Worm (Caenorhabditis elegans): ENCODE data around the gene lips-3.

lips-3 gene

DNA sequence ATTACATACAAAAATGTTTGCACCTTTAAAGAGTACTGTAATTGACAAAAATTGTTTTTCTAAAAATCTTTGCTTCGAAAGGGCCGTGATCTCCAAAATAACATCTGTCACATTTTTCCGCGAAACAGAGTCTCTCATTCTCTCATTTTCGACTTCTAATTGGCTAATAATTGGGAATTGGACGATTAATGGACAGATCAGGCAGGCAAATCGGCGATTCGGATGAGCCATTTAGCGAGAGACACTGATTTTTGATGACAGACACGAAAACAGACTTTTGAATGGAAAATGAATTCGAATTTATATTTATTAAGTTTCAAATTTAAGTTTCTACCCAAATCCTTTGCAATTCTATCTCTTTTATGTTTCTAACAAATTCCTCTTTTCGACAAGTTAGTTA is 12.5 kb upstream of the lips-3 start:
- TF ChIP-seq F26F4.8 (GFP tag; conservative IDR thresholded peaks at IDR 0.05) (no peak), F44E2.7 (GFP tag; IDR thresholded peaks at IDR 0.05) (no peak)

DNA sequence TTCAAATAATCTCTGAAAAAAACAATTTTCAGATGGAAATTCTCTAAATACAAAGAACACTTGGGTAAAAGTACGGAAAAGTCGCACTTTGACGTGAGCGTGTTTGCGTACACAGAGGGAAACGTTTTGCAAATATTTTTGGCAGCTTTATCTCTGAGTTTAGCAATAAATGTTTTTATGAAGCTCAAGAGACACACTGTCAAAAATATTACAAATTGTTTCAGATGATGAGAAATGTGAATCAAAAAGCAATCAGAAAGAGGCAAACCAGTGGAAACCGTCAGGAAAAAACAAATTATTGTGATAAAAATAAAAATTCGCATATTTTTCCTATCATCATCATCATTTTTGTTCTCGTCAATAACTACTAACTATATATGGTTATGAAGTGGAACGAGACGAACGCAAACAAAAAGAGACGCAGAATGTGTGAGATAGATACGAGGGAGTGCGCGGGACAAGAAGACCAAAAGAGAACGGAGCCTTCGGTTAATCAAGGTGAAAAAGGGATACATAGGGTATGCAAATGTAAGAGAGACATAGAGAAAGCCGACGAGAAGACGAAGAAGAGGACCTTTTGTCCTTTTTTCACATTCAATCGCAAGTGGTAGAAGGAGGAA is 3.9 kb upstream of the lips-3 start, which contains the start of gene sel-2:
Gene sel-2 (minus strand): TSS at position 51 of the 620 bp plus-strand sequence.
- TF ChIP-seq daf-16 (GFP tag; optimal IDR thresholded peaks at IDR 0.05) (no peak), daf-16 (tag; optimal IDR thresholded peaks at IDR 0.05) (peak; percentile 60), ZK337.2 (GFP tag; IDR thresholded peaks at IDR 0.05) (no peak), mep-1 (tag; optimal IDR thresholded peaks at IDR 0.05) (peak; percentile 25), unc-62 (GFP tag; optimal IDR thresholded peaks at IDR 0.05 in 1 of 2) (peak in 1 of 2 experiments; percentile 34), unc-62 (tag; optimal IDR thresholded peaks at IDR 0.05) (no peak), rbr-2 (tag; optimal IDR thresholded peaks at IDR 0.05) (peak; percentile 31), lsy-2 (tag; optimal IDR thresholded peaks at IDR 0.05) (peak in 1 of 2 experiments; percentile 34), mxl-2 (GFP tag; conservative IDR thresholded peaks at IDR 0.05) (no peak), fkh-10 (GFP tag; optimal IDR thresholded peaks at IDR 0.05) (peak; percentile 78), pqm-1 (tag; optimal IDR thresholded peaks at IDR 0.05) (no peak), hlh-30 (tag; optimal IDR thresholded peaks at IDR 0.05; ENCODE audit: insufficient read depth) (peak; percentile 11), mes-2 (tag; optimal IDR thresholded peaks at IDR 0.05; ENCODE audit: poor library complexity, severe bottlenecking) (peak; percentile 8), nhr-28 (tag; optimal IDR thresholded peaks at IDR 0.05) (peak; percentile 34)

DNA sequence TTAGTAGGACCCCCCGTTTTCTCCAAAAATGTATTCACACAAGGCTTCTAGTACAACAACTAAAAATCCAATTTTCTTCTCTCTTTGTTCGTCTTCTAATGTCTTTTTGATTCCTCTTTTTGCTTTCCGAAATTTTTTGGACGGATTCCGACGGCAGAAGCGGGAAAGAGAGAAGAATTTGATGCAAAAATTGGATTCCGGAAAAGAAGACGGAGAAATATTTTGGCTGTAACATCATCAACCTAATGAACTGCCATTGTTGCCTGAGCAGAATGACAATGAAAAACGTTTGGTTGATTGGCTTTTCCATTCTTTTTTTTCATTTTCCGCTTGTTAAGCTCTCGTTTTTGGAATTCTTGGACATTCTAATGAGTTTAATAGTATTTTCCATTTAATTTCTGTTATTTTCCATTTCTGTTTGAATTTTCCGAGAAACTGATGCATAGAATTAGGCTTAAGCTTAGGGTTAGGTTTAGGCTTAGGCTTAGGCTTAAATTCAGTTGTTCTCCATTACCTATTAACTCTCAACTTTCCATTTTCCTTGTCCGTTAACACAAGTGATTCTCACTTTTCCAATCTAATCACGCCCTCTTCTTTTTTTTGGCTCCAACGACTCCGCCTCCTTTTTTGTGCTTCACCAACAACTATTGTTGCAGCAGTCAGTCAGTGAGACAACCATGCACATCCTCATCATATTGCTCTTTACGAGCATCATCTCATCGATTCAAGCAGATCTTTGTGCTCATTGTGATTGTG is 6.2 kb downstream of the lips-3 start, which contains the start of gene lron-5:
Gene lron-5 (plus strand): TSS at position 655 of the 756 bp plus-strand sequence.
- TF ChIP-seq ces-1 (GFP tag; optimal IDR thresholded peaks at IDR 0.05) (peak; percentile 28), unc-62 (GFP tag; optimal IDR thresholded peaks at IDR 0.05 in 1 of 2) (peak in 1 of 2 experiments; percentile 91), unc-62 (tag; optimal IDR thresholded peaks at IDR 0.05) (no peak), unc-130 (GFP tag; optimal IDR thresholded peaks at IDR 0.05) (no peak), aha-1 (tag) (peak; percentile 46), tra-1 (GFP tag; IDR thresholded peaks at IDR 0.05) (no peak), fkh-10 (GFP tag; optimal IDR thresholded peaks at IDR 0.05) (peak; percentile 78)

DNA sequence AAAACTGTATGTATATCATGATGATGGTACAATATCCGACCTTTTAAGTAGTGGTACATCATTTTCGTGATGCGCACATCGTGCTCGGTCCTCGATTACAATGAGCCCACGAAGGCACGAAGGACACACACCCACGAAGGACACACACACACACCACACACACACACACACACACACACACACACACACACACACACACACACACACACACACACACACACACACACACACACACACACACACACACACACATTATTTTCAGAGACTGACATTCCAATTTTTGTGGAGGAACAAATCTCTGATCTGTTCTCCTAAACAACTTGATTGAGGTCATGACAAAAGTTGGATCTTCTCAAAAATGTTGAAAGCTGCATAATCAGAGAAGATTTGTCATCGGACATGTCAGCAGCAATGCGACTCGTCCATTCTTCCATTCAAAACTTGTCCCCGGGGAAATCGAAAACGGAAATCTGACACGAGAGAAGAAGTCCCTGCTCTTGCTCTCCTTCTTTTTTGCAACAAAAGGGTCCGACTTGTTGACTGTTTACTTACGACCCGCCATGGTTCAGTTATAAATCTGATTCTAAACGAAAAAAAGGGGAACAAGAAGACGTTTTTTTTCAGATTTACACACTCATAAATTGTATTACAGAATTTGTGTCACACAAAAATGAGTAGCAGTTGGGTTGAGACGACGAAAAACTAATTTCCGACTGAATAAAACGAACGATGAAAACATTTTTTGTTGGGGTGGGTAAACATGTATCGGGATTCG is 10.0 kb downstream of the lips-3 start:
- TF ChIP-seq aha-1 (tag): no peak
- TF ChIP-seq vab-7 (GFP tag; IDR thresholded peaks at IDR 0.05): no peak
- TF ChIP-seq unc-62 (GFP tag; optimal IDR thresholded peaks at IDR 0.05 in 1 of 2): peak in 1 of 2 experiments; percentile 89
- no peak for TF ChIP-seq unc-62 (tag; optimal IDR thresholded peaks at IDR 0.05)
- no peak for TF ChIP-seq duxl-1 (tag; optimal IDR thresholded peaks at IDR 0.05; ENCODE audit: poor library complexity)
- TF ChIP-seq gei-8 (GFP tag; optimal IDR thresholded peaks at IDR 0.05): no peak
- peak; percentile 91 for TF ChIP-seq fkh-10 (GFP tag; optimal IDR thresholded peaks at IDR 0.05)
- no peak for TF ChIP-seq zag-1 (tag; optimal IDR thresholded peaks at IDR 0.05)

ce11 chrIII:4628165-4628564 is 11.8 kb downstream of the lips-3 start, which contains the start of gene clec-151:
Gene clec-151, plus strand, starts transcription at chrIII:4628465.
- TF ChIP-seq madf-9 (GFP tag; conservative IDR thresholded peaks at IDR 0.05): no peak
- no peak for TF ChIP-seq ceh-44 (GFP tag; IDR thresholded peaks at IDR 0.05)
- no peak for TF ChIP-seq Y75B8A.6 (GFP tag; IDR thresholded peaks at IDR 0.05)
- TF ChIP-seq hlh-11 (tag; optimal IDR thresholded peaks at IDR 0.05): no peak
- no peak for TF ChIP-seq php-3 (GFP tag; IDR thresholded peaks at IDR 0.05)
- no peak for TF ChIP-seq nhr-11 (tag; optimal IDR thresholded peaks at IDR 0.05)

Measured in whole organism, L4 larva.